Worm (Caenorhabditis elegans) whole organism, late embryonic: ENCODE data around the gene grd-2.

Experiments
- C08G9.2 ChIP-seq: sonication (generic microtip); optimal IDR thresholded peaks from 2 replicates; lab custom pipeline; 2016; ENCODE audit warnings: mild to moderate bottlenecking, missing genetic modification characterization, moderate library complexity, missing compliant biosample characterization
- C38D4.7 ChIP-seq: fragments of 200-800 bp; sonication (Bioruptor generic); optimal IDR thresholded peaks from 2 replicates; lab custom pipeline; 2018; ENCODE audit warnings: mild to moderate bottlenecking, missing genetic modification characterization, moderate library complexity, missing compliant biosample characterization
- F13H6.1 ChIP-seq: sonication (generic microtip); optimal IDR thresholded peaks from 2 replicates; lab custom pipeline; 2016; ENCODE audit warnings: missing genetic modification characterization, missing compliant biosample characterization
- K02D7.2 ChIP-seq: sonication (generic microtip); optimal IDR thresholded peaks from 2 replicates; lab custom pipeline; 2017; ENCODE audit warnings: mild to moderate bottlenecking, missing genetic modification characterization, missing compliant biosample characterization
- K09A11.1 ChIP-seq: sonication (generic microtip); optimal IDR thresholded peaks from 2 replicates; lab custom pipeline; 2017; ENCODE audit warnings: antibody characterized with exemption, mild to moderate bottlenecking, missing genetic modification characterization, missing compliant biosample characterization; ENCODE audit not compliant: insufficient read depth
- Y22D7AL.16 ChIP-seq: sonication (generic microtip); optimal IDR thresholded peaks from 2 replicates; lab custom pipeline; 2016; ENCODE audit warnings: missing genetic modification characterization, missing compliant biosample characterization
- ahr-1 ChIP-seq: sonication (generic microtip); optimal IDR thresholded peaks from 2 replicates; lab custom pipeline; 2016; ENCODE audit warnings: missing genetic modification characterization, missing compliant biosample characterization
- ceh-19 ChIP-seq: fragments of 200-800 bp; sonication (Bioruptor generic); optimal IDR thresholded peaks from 2 replicates; lab custom pipeline; 2018; ENCODE audit warnings: mild to moderate bottlenecking, missing genetic modification characterization, missing compliant biosample characterization
- ceh-2 ChIP-seq: sonication (generic microtip); optimal IDR thresholded peaks from 2 replicates; lab custom pipeline; 2016; ENCODE audit warnings: missing genotype, missing genetic modification characterization, missing compliant biosample characterization
- ceh-22 ChIP-seq: sonication (generic microtip); optimal IDR thresholded peaks from 2 replicates; lab custom pipeline; 2017; ENCODE audit warnings: missing biosample characterization, missing genetic modification characterization
- ceh-31 ChIP-seq: sonication (generic microtip); optimal IDR thresholded peaks from 2 replicates; lab custom pipeline; 2016; ENCODE audit warnings: missing genetic modification characterization, missing compliant biosample characterization
- ceh-34 ChIP-seq: sonication (generic microtip); optimal IDR thresholded peaks from 2 replicates; lab custom pipeline; 2016; ENCODE audit warnings: mild to moderate bottlenecking, missing genetic modification characterization, missing compliant biosample characterization
- ceh-48 ChIP-seq: sonication (generic microtip); optimal IDR thresholded peaks from 2 replicates; lab custom pipeline; 2016; ENCODE audit warnings: missing genetic modification characterization, inconsistent platforms, missing compliant biosample characterization
- ceh-9 ChIP-seq: sonication (generic microtip); optimal IDR thresholded peaks from 2 replicates; lab custom pipeline; 2016; ENCODE audit warnings: mild to moderate bottlenecking, missing genetic modification characterization, inconsistent platforms, missing compliant biosample characterization
- dve-1 ChIP-seq: sonication (generic microtip); optimal IDR thresholded peaks from 2 replicates; lab custom pipeline; 2017; ENCODE audit warnings: antibody characterized with exemption, mild to moderate bottlenecking, missing genetic modification characterization, missing compliant biosample characterization
- elt-2 ChIP-seq: sonication (generic microtip); optimal IDR thresholded peaks from 2 replicates; lab custom pipeline; 2016; ENCODE audit warnings: missing genetic modification reagents, missing genetic modification characterization, missing compliant biosample characterization
- elt-4 ChIP-seq: sonication (generic microtip); optimal IDR thresholded peaks from 2 replicates; lab custom pipeline; 2016; ENCODE audit warnings: missing genetic modification characterization, missing compliant biosample characterization
- ets-4 ChIP-seq: sonication (generic microtip); optimal IDR thresholded peaks from 2 replicates; lab custom pipeline; 2016; ENCODE audit warnings: missing genetic modification characterization, missing compliant biosample characterization
- fkh-10 ChIP-seq: fragments of 150-350 bp; optimal IDR thresholded peaks from 2 replicates; lab custom pipeline; 2014; ENCODE audit warnings: missing biosample characterization, missing genetic modification reagents, missing genetic modification characterization
- hlh-13 ChIP-seq: fragments of 200-800 bp; sonication (Bioruptor generic); optimal IDR thresholded peaks from 2 replicates; lab custom pipeline; 2018; ENCODE audit warnings: mild to moderate bottlenecking, missing genetic modification characterization, missing compliant biosample characterization
- hlh-30 ChIP-seq: sonication (generic microtip); optimal IDR thresholded peaks from 2 replicates; lab custom pipeline; 2017; ENCODE audit warnings: antibody characterized with exemption, missing genetic modification characterization, missing compliant biosample characterization; ENCODE audit not compliant: insufficient read depth
- hlh-6 ChIP-seq: sonication (generic microtip); optimal IDR thresholded peaks from 2 replicates; lab custom pipeline; 2016; ENCODE audit warnings: missing genotype, missing genetic modification characterization, missing compliant biosample characterization
- lim-6 ChIP-seq: sonication (generic microtip); optimal IDR thresholded peaks from 2 replicates; lab custom pipeline; 2016; ENCODE audit warnings: missing genetic modification characterization, missing compliant biosample characterization
- madf-2 ChIP-seq: sonication (generic microtip); optimal IDR thresholded peaks from 2 replicates; lab custom pipeline; 2017; ENCODE audit warnings: missing genetic modification characterization, missing compliant biosample characterization
- nfya-1 ChIP-seq: sonication (generic microtip); optimal IDR thresholded peaks from 2 replicates; lab custom pipeline; 2017; ENCODE audit warnings: missing genetic modification characterization, mild to moderate bottlenecking, missing compliant biosample characterization, antibody characterized with exemption, moderate library complexity
- nhr-232 ChIP-seq: sonication (generic microtip); optimal IDR thresholded peaks from 2 replicates; lab custom pipeline; 2016; ENCODE audit warnings: missing genetic modification characterization, missing compliant biosample characterization
- ref-2 ChIP-seq: sonication (generic microtip); optimal IDR thresholded peaks from 2 replicates; lab custom pipeline; 2016; ENCODE audit warnings: missing genetic modification characterization, missing compliant biosample characterization
- rnt-1 ChIP-seq: sonication (generic microtip); optimal IDR thresholded peaks from 2 replicates; lab custom pipeline; 2016; ENCODE audit warnings: missing genetic modification characterization, missing compliant biosample characterization
- sox-4 ChIP-seq: sonication (generic microtip); optimal IDR thresholded peaks from 2 replicates; lab custom pipeline; 2017; ENCODE audit warnings: mild to moderate bottlenecking, missing genetic modification characterization, inconsistent platforms, missing compliant biosample characterization
- syd-9 ChIP-seq: sonication (generic microtip); optimal IDR thresholded peaks from 2 replicates; lab custom pipeline; 2016; ENCODE audit warnings: mild to moderate bottlenecking, missing genetic modification characterization, moderate library complexity, missing compliant biosample characterization
- tbx-7 ChIP-seq: sonication (generic microtip); optimal IDR thresholded peaks from 2 replicates; lab custom pipeline; 2016; ENCODE audit warnings: missing genotype, missing genetic modification characterization, missing compliant biosample characterization
- ttx-3 ChIP-seq: sonication (generic microtip); optimal IDR thresholded peaks from 2 replicates; lab custom pipeline; 2016; ENCODE audit warnings: missing genetic modification reagents, missing genetic modification characterization, missing compliant biosample characterization
- unc-86 ChIP-seq: sonication (generic microtip); optimal IDR thresholded peaks from 2 replicates; lab custom pipeline; 2016; ENCODE audit warnings: missing genetic modification characterization, missing compliant biosample characterization
- zip-5 ChIP-seq: sonication (generic microtip); optimal IDR thresholded peaks from 2 replicates; lab custom pipeline; 2016; ENCODE audit warnings: missing genetic modification characterization, missing compliant biosample characterization
- ztf-16 ChIP-seq: sonication (generic microtip); optimal IDR thresholded peaks from 2 replicates; lab custom pipeline; 2017; ENCODE audit warnings: missing genetic modification characterization, missing compliant biosample characterization

Gene grd-2

DNA sequence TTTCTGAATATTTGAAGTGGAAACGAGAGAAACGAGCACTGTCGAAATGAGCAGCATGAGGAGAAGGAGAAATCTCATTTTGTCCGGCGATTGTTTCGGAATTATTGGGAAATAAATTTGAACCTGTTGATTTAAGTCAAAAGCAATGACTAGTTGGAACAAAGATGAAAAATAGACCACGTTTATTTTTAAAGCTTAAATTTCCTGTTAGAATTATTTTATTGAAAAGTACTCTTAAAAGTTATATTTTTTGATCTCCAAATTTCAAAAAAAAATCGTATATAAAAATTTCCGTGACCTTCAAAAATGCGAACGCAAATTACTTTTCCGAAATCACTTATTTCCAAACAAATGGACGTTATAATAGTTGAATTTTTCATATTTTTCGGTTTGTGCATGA lies 13.9 kb upstream of the grd-2 start, which contains the start of gene F26F2.11:
F26F2.11 (minus strand) TSS at position 101 of the 400 bp plus-strand sequence.
- TF ChIP-seq F13H6.1 (tag; lab: Kevin White, UChicago) (no peak), ceh-19 (GFP tag; lab: Kevin White, UChicago) (no peak), ceh-9 (tag; lab: Kevin White, UChicago) (no peak), ets-4 (tag; lab: Kevin White, UChicago) (no peak), ceh-2 (no peak), ceh-48 (tag; lab: Kevin White, UChicago) (no peak), nhr-232 (tag; lab: Kevin White, UChicago) (no peak), ceh-34 (tag; lab: Kevin White, UChicago) (no peak), hlh-6 (tag; lab: Kevin White, UChicago) (no peak), syd-9 (tag; lab: Kevin White, UChicago) (no peak), ref-2 (tag; lab: Kevin White, UChicago) (no peak), fkh-10 (GFP tag; lab: Kevin White, UChicago) (no peak), elt-2 (no peak), unc-86 (no peak), dve-1 (tag; lab: Kevin White, UChicago) (no peak), lim-6 (tag; lab: Kevin White, UChicago) (no peak), ttx-3 (no peak)
- TF ChIP-seq, all 69 proteins: peak for 0

DNA sequence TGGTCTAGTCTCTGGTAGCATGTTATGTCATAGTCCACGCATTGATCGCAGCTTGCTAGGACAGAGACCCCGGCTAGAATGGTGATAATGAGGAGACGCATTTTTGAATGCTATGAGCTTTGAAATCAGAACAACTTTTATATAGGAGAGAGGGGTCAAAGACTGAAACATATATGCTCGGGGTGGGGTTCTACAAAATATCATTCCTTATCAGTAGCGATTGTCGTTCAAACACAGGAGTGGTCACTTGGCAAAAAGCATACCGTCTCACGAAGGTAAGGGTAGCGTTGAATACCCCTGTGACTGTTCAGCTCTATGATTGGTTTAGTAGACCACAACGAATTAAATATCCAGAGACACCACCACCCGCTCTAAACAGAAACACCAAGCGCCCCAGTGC lies 12.5 kb upstream of the grd-2 start, which contains the start of gene F46B3.1:
F46B3.1 (minus strand) TSS at position 101 of the 400 bp plus-strand sequence.
- TF ChIP-seq sox-4 (no peak), ahr-1 (no peak)

DNA sequence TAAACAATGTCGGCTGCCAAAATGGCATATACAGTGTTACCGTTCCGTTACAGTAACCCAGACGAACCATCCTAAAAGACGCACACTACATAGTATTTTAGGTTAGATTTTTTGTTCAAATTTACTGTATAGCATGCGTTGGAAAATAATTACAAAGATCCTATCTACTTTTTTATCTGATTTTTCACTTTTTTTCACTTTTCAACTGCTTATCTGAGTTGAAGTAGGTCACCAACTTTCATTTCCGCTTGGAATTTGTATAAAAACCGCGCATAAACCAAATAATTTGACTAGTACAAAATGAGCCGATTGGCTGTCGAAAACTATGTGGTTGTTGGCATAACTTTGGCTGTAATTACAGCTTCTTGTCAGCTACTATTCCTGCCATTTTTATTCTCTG lies 9.8 kb upstream of the grd-2 start, which contains the start of gene col-163:
col-163 (plus strand) TSS at position 301 of the 400 bp plus-strand sequence.
- no peak for TF ChIP-seq madf-2 (tag; lab: Kevin White, UChicago)
- TF ChIP-seq K09A11.1 = no peak

DNA sequence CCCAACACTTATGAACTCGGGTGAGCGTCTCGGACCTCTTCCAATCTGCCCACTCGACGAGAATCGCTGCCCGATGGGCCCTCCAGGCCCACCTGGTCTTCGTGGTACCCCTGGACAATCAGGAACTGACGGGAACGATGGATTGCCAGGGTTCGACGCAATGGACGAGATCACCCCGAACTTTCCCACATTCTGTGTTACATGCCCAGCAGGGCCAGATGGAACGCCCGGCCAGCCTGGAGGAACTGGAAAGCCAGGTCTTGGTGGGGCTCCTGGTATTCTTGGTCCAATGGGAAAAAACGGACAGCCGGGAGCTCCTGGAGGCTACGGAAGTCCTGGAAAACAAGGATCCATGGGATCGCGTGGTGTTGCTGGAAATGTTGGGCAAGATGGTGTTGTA lies 8.9 kb upstream of the grd-2 start:
- peak; percentile 87 for TF ChIP-seq elt-4
- TF ChIP-seq rnt-1 (tag; lab: Kevin White, UChicago) = no peak
- TF ChIP-seq hlh-6 (tag; lab: Kevin White, UChicago) = no peak
- no peak for TF ChIP-seq ztf-16 (tag; lab: Kevin White, UChicago)
- TF ChIP-seq sox-4 = no peak
- no peak for TF ChIP-seq hlh-13 (GFP tag; lab: Kevin White, UChicago)
- TF ChIP-seq ceh-31 = peak; percentile 7

DNA sequence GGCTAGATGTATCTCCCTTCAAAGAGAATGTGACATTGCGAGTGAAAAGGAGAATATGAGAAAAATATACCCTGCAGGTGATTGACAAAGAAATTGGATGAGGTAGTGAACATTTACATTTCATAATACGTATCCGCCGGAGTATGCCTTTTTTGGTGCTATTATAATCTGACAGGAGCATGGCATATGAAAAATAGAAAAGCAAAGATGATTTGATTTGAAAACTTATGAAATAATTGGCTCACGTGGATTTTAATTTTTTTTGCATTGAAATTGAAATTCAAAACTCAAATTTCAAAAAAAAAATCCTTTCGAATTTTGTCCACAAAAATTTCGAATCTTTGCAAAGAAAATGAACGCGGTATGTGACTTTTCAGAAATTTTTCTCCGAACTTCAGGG lies 6.6 kb upstream of the grd-2 start, which contains the start of gene ttr-11:
ttr-11 (plus strand) TSS at position 301 of the 400 bp plus-strand sequence.
- TF ChIP-seq Y22D7AL.16 (tag; lab: Kevin White, UChicago) = no peak
- no peak for TF ChIP-seq fkh-10 (GFP tag; lab: Kevin White, UChicago)
- no peak for TF ChIP-seq tbx-7 (tag; lab: Kevin White, UChicago)
- no peak for TF ChIP-seq ztf-16 (tag; lab: Kevin White, UChicago)
- no peak for TF ChIP-seq K02D7.2
- TF ChIP-seq hlh-30 = no peak
- no peak for TF ChIP-seq C08G9.2
- TF ChIP-seq zip-5 (tag; lab: Kevin White, UChicago) = no peak
- no peak for TF ChIP-seq nfya-1
- TF ChIP-seq C38D4.7 (GFP tag; lab: Kevin White, UChicago) = no peak
- TF ChIP-seq F13H6.1 (tag; lab: Kevin White, UChicago) = no peak
- TF ChIP-seq ceh-22 = no peak
